Fruit fly (Drosophila melanogaster) whole organism, wandering third instar larva: Measurements from ENCODE around the gene MICAL-like.

Source experiments
- Abd-B ChIP-seq: fragments of >200 bp; optimal IDR thresholded peaks from 2 replicates; lab custom pipeline; 2017; ENCODE audit warnings: missing biosample characterization, missing genetic modification characterization
- CG32264 ChIP-seq: fragments of 200-800 bp; sonication (Bioruptor generic); optimal IDR thresholded peaks from 2 replicates; lab custom pipeline; 2016; ENCODE audit warnings: missing biosample characterization, missing genetic modification characterization
- CG9705 ChIP-seq: fragments of 200-800 bp; sonication (Bioruptor generic); optimal IDR thresholded peaks from 2 replicates; lab custom pipeline; 2018; ENCODE audit warnings: missing biosample characterization, mild to moderate bottlenecking, missing genetic modification characterization
- Dfd ChIP-seq: fragments of >200 bp; optimal IDR thresholded peaks from 2 replicates; lab custom pipeline; 2017; ENCODE audit warnings: missing biosample characterization, missing genetic modification characterization
- Dif ChIP-seq: fragments of 200-275, 200-300 bp; sonication (Bioruptor generic); optimal IDR thresholded peaks from 2 replicates; lab custom pipeline; 2018; ENCODE audit warnings: missing biosample characterization, missing genetic modification characterization; ENCODE audit not compliant: partially characterized antibody
- GATAd ChIP-seq: sonication (Bioruptor generic); optimal IDR thresholded peaks from 2 replicates; lab custom pipeline; 2016; ENCODE audit warnings: missing biosample characterization, missing genetic modification characterization
- HLH106 ChIP-seq: fragments of 200-800 bp; optimal IDR thresholded peaks from 3 replicates; lab custom pipeline; 2019; ENCODE audit warnings: missing biosample characterization, mild to moderate bottlenecking, missing genetic modification characterization, moderate library complexity
- Hnf4 ChIP-seq: fragments of 200-800 bp; sonication (Bioruptor generic); optimal IDR thresholded peaks from 2 replicates; lab custom pipeline; 2016; ENCODE audit warnings: missing biosample characterization, mild to moderate bottlenecking, missing genetic modification characterization
- Hr78 ChIP-seq: fragments of >200 bp; optimal IDR thresholded peaks from 2 replicates; lab custom pipeline; 2017; ENCODE audit warnings: missing biosample characterization, missing genetic modification characterization
- Hr83 ChIP-seq: fragments of 200-300 bp; sonication (Bioruptor generic); optimal IDR thresholded peaks from 2 replicates; lab custom pipeline; 2016; ENCODE audit warnings: missing biosample characterization, mild to moderate bottlenecking, missing genetic modification characterization, moderate library complexity; ENCODE audit not compliant: poor library complexity, severe bottlenecking
- Jra ChIP-seq: sonication (Bioruptor generic); optimal IDR thresholded peaks from 2 replicates; lab custom pipeline; 2016; ENCODE audit warnings: missing biosample characterization, missing genetic modification characterization
- Mio ChIP-seq: sonication (Bioruptor generic); optimal IDR thresholded peaks from 2 replicates; lab custom pipeline; 2016; ENCODE audit warnings: missing biosample characterization, missing genetic modification characterization
- Myc ChIP-seq: fragments of >200 bp; optimal IDR thresholded peaks from 2 replicates; lab custom pipeline; 2017
- N ChIP-seq: fragments of >200 bp; optimal IDR thresholded peaks from 2 replicates; lab custom pipeline; 2018; ENCODE audit warnings: missing biosample characterization, missing external identifiers, missing genetic modification characterization
- OdsH ChIP-seq: fragments of 200-800 bp; sonication (Bioruptor generic); optimal IDR thresholded peaks from 2 replicates; lab custom pipeline; 2016; ENCODE audit warnings: missing biosample characterization, mild to moderate bottlenecking, missing genetic modification characterization
- Rel ChIP-seq, 2 experiments: fragments of 200-800 bp; sonication (Bioruptor generic) in 1 of 2; optimal IDR thresholded peaks; 2 replicates in 1 of 2; 3 replicates in 1 of 2; lab custom pipeline; 2016 to 2019; ENCODE audit warnings: mild to moderate bottlenecking in 2 of 2, missing biosample characterization in 2 of 2, missing genetic modification characterization in 2 of 2, moderate library complexity in 1 of 2
- Sp1 ChIP-seq: fragments of 200-800 bp; sonication (Bioruptor generic); optimal IDR thresholded peaks from 3 replicates; lab custom pipeline; 2019; ENCODE audit warnings: missing biosample characterization, mild to moderate bottlenecking, missing genetic modification characterization, moderate library complexity
- br ChIP-seq: fragments of 200-800 bp; sonication (Bioruptor generic); optimal IDR thresholded peaks from 2 replicates; lab custom pipeline; 2016; ENCODE audit warnings: missing biosample characterization, missing genetic modification characterization
- brk ChIP-seq: fragments of 200-800 bp; sonication (Bioruptor generic); optimal IDR thresholded peaks from 2 replicates; lab custom pipeline; 2016; ENCODE audit warnings: missing biosample characterization, mild to moderate bottlenecking, missing genetic modification characterization
- dl ChIP-seq, 2 experiments: fragments of 175-275, 200-275 bp in 1 of 2; fragments of 200-275 bp in 1 of 2; sonication (Bioruptor generic); optimal IDR thresholded peaks; lab custom pipeline; 2018; ENCODE audit warnings: mild to moderate bottlenecking in 2 of 2, missing biosample characterization in 2 of 2, missing genetic modification characterization in 2 of 2, moderate library complexity in 2 of 2; ENCODE audit not compliant: partially characterized antibody in 2 of 2, insufficient read depth in 1 of 2
- dmrt93B ChIP-seq: fragments of 200-800 bp; sonication (Bioruptor generic); optimal IDR thresholded peaks from 2 replicates; lab custom pipeline; 2018; ENCODE audit warnings: missing biosample characterization, mild to moderate bottlenecking, missing genetic modification characterization
- dsf ChIP-seq: sonication (Bioruptor generic); optimal IDR thresholded peaks from 2 replicates; lab custom pipeline; 2016; ENCODE audit warnings: missing biosample characterization, missing genetic modification characterization, borderline replicate concordance
- ey ChIP-seq: fragments of 200-800 bp; sonication (Bioruptor generic); optimal IDR thresholded peaks from 2 replicates; lab custom pipeline; 2016; ENCODE audit warnings: missing biosample characterization, missing genetic modification characterization
- foxo ChIP-seq, 2 experiments: fragments of 200-800 bp; sonication (Bioruptor generic); optimal IDR thresholded peaks; 2 replicates in 1 of 2; 3 replicates in 1 of 2; lab custom pipeline; 2016 to 2017; ENCODE audit warnings: missing biosample characterization in 2 of 2, missing genetic modification characterization in 2 of 2
- fru ChIP-seq: fragments of 200-800 bp; sonication (Bioruptor generic); optimal IDR thresholded peaks from 3 replicates; lab custom pipeline; 2016; ENCODE audit warnings: missing biosample characterization, mild to moderate bottlenecking, missing genetic modification characterization
- h ChIP-seq: fragments of 200-800 bp; sonication (Bioruptor generic); optimal IDR thresholded peaks from 3 replicates; lab custom pipeline; 2016; ENCODE audit warnings: missing biosample characterization, mild to moderate bottlenecking, missing genetic modification characterization
- jim ChIP-seq: fragments of 175-275, 200-325 bp; sonication (Bioruptor generic); optimal IDR thresholded peaks from 2 replicates; lab custom pipeline; 2016; ENCODE audit warnings: missing biosample characterization, mild to moderate bottlenecking, missing genetic modification characterization
- lola ChIP-seq: fragments of >200 bp; optimal IDR thresholded peaks from 2 replicates; lab custom pipeline; 2017; ENCODE audit warnings: missing biosample characterization, missing genetic modification characterization
- pan ChIP-seq: fragments of >200 bp; optimal IDR thresholded peaks from 2 replicates; lab custom pipeline; 2017
- psq ChIP-seq: fragments of 200-800 bp; sonication (Bioruptor generic); optimal IDR thresholded peaks from 3 replicates; lab custom pipeline; 2017; ENCODE audit warnings: missing biosample characterization, mild to moderate bottlenecking, missing genetic modification characterization, moderate library complexity
- rgr ChIP-seq: fragments of 200-800 bp; sonication (Bioruptor generic); optimal IDR thresholded peaks from 3 replicates; lab custom pipeline; 2016; ENCODE audit warnings: missing biosample characterization, mild to moderate bottlenecking, missing genetic modification characterization
- sage ChIP-seq: fragments of 200-800 bp; sonication (Bioruptor generic); optimal IDR thresholded peaks from 2 replicates; lab custom pipeline; 2016; ENCODE audit warnings: missing biosample characterization, mild to moderate bottlenecking, missing genetic modification characterization
- sv ChIP-seq: fragments of 200-800 bp; sonication (Bioruptor generic); optimal IDR thresholded peaks from 3 replicates; lab custom pipeline; 2016; ENCODE audit warnings: missing biosample characterization, missing genetic modification characterization
- usp ChIP-seq: fragments of >200 bp; optimal IDR thresholded peaks from 2 replicates; lab custom pipeline; 2017; ENCODE audit warnings: missing biosample characterization, missing genetic modification characterization
- woc ChIP-seq: sonication (Bioruptor generic); optimal IDR thresholded peaks from 2 replicates; lab custom pipeline; 2016; ENCODE audit warnings: missing biosample characterization, mild to moderate bottlenecking, missing genetic modification characterization

MICAL-like gene

DNA sequence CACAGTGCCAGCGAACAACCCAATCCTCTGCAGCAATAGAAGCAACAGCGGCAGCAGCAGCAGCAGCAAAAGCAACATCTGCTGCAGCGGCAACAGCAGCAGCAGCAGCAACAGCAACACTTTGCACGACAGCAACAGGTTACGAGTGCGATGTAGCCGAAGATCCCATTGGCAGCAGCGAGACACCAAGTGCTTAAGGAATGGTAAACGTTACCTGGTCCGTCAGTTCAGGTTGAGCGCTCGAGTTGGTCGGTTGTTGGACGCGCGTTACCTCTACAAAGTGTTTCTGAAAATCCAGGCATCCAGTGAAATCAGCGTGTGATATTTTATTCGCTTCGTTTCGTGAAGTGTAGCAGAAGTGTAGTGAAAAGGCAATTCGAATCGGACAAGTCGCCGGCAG is 13.6 kb upstream of the MICAL-like start, which contains the start of gene CG17672 (continued):
- TF ChIP-seq sv (GFP tag; lab: Kevin White, UChicago) (no peak), dl (GFP tag; optimal IDR thresholded peaks at IDR 0.05; lab: Kevin White, UChicago; ENCODE audit: insufficient read depth in 1 of 2, partially characterized antibody in 2 of 2) (peak in 1 of 2 experiments; percentile 6)

DNA sequence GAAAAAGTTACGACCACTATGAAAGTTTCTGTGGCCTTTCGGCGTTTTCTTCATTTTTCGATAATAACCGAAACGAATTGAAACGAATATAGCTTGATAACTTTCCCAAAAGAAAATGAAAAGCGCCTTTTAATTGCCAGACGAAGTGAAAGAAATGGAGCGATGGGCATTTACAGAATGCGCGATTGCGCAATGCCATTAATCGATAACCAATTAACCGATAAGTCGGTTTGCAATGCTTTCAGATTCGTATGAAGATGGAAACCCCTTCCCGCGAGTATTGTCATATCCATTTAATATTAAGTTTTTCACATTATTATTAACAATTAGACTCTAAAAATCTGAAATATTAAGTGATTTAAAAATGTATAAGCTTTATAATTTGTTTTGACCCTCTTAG is 12.2 kb upstream of the MICAL-like start:
- TF ChIP-seq Hr83 (GFP tag; lab: Kevin White, UChicago) (no peak), rgr (GFP tag; lab: Kevin White, UChicago) (no peak), Jra (no peak), usp (no peak), psq (no peak), OdsH (no peak), Abd-B (GFP tag; lab: Kevin White, UChicago) (no peak), dl (GFP tag; optimal IDR thresholded peaks at IDR 0.05; lab: Kevin White, UChicago; ENCODE audit: insufficient read depth in 1 of 2, partially characterized antibody in 2 of 2) (no peak), brk (no peak), CG32264 (GFP tag; lab: Kevin White, UChicago) (no peak), dsf (no peak), jim (GFP tag; lab: Kevin White, UChicago) (no peak), N (GFP tag; lab: Kevin White, UChicago) (no peak), Hnf4 (no peak), lola (GFP tag; lab: Kevin White, UChicago) (no peak)

DNA sequence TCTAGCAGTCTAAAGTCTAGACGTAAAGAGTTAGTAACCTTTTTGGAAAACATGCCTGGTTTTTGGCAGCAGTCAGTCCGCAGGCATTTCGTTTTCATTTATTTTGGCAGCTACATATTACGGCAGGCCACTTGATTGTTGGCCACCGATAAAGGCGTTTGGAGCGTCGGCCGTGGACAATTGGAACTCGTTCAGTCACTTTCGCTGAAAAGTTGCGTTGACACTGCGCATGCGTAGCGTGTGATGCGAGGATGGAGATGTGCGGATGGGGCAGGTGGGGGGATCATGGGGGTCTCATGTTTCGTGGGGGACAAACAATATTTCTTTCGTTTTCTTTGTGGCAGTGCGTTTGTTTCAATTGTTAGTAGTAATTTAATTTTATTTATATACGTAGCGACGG is 11.7 kb upstream of the MICAL-like start:
- TF ChIP-seq CG9705 (GFP tag; lab: Kevin White, UChicago) (no peak), Jra (no peak), Dif (GFP tag; lab: Kevin White, UChicago) (no peak), ey (GFP tag; lab: Kevin White, UChicago) (no peak), rgr (GFP tag; lab: Kevin White, UChicago) (no peak), Hr83 (GFP tag; lab: Kevin White, UChicago) (no peak), foxo (GFP tag; optimal IDR thresholded peaks at IDR 0.05; lab: Kevin White, UChicago) (no peak), dsf (no peak), OdsH (no peak), Hnf4 (no peak), Abd-B (GFP tag; lab: Kevin White, UChicago) (no peak)

DNA sequence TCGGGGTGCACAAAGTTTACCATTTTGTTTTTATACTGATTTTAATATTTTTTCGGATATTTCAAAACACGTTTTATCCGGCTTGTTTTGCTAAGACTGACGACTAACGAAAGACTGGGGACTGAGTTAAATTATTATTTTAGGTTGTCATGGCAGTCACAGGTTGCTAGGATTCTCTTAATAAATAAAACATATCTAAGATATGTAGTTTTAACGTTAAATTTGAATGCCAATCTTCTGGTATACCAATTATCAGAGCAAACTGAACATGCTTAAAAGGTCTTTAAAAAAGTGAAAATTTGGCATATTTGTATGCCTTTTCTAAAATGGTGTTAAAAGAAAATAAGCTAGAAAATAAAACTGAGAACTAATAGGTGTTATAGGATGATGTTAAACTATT is 11.2 kb upstream of the MICAL-like start, which contains the start of gene Zmynd10:
TSS of gene Zmynd10 (minus strand) at position 101 of the 400 bp plus-strand sequence.
- TF ChIP-seq Dfd (GFP tag; lab: Kevin White, UChicago) (no peak), lola (GFP tag; lab: Kevin White, UChicago) (no peak), rgr (GFP tag; lab: Kevin White, UChicago) (no peak), Dif (GFP tag; lab: Kevin White, UChicago) (no peak), dsf (no peak), Rel (GFP tag; optimal IDR thresholded peaks at IDR 0.05; lab: Kevin White, UChicago) (no peak), Rel (tag; optimal IDR thresholded peaks at IDR 0.05; lab: Kevin White, UChicago) (no peak), Hr78 (GFP tag; lab: Kevin White, UChicago) (no peak)

DNA sequence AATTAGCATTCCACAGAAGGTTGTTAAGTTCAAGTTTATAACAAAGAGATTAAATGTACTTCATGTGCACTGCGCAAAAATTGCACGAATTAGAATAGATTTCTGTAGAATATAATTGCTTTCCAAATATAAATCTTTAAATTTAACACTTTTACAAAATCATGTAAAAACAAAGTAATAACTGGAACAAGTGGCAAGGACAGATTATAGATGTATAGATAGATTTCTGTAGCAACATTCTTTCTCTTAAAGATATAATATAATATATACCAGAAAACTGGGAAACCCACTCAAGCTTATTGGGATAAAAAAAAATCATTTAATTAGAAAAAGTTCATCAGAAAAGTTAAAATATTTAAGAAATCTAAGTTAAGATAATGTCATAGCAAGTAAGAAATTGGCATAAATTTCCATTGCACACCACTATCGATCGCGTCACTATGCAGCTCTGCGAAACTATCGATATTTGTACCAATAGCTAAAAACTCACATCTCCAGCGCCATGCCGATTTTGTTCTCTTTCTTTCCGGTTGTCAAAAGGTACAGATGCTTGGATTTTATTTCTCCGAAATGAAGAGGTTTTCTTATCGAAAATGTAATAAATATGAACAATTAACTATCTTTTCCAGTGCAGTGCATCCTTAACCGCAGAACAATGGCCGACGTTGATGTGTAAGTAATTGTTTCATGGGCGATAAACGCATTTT is 7.9 kb upstream of the MICAL-like start, which contains the start of gene RpS12:
TSS of gene RpS12 (plus strand) at position 499 of the 707 bp plus-strand sequence.
- peak; percentile 40 for TF ChIP-seq dsf
- no peak for TF ChIP-seq lola (GFP tag; lab: Kevin White, UChicago)
- TF ChIP-seq brk = peak; percentile 56
- no peak for TF ChIP-seq Dfd (GFP tag; lab: Kevin White, UChicago)
- TF ChIP-seq OdsH = no peak
- TF ChIP-seq fru (GFP tag; lab: Kevin White, UChicago) = peak; percentile 61
- TF ChIP-seq Rel (GFP tag; optimal IDR thresholded peaks at IDR 0.05; lab: Kevin White, UChicago) = no peak
- peak; percentile 39 for TF ChIP-seq Rel (tag; optimal IDR thresholded peaks at IDR 0.05; lab: Kevin White, UChicago)
- TF ChIP-seq N (GFP tag; lab: Kevin White, UChicago) = peak; percentile 87
- peak; percentile 81 for TF ChIP-seq dmrt93B (GFP tag; lab: Kevin White, UChicago)
- peak in 1 of 2 experiments; percentile 63 for TF ChIP-seq foxo (GFP tag; optimal IDR thresholded peaks at IDR 0.05; lab: Kevin White, UChicago)
- TF ChIP-seq Hr83 (GFP tag; lab: Kevin White, UChicago) = peak; percentile 96
- peak; percentile 56 for TF ChIP-seq psq
- TF ChIP-seq dl (GFP tag; optimal IDR thresholded peaks at IDR 0.05; lab: Kevin White, UChicago; ENCODE audit: insufficient read depth in 1 of 2, partially characterized antibody in 2 of 2) = no peak
- TF ChIP-seq Hr78 (GFP tag; lab: Kevin White, UChicago) = peak; percentile 18
- peak; percentile 27 for TF ChIP-seq ey (GFP tag; lab: Kevin White, UChicago)
- peak; percentile 50 for TF ChIP-seq HLH106
- no peak for TF ChIP-seq CG32264 (GFP tag; lab: Kevin White, UChicago)
- peak; percentile 58 for TF ChIP-seq h (GFP tag; lab: Kevin White, UChicago)
- peak; percentile 71 for TF ChIP-seq Hnf4
- peak; percentile 79 for TF ChIP-seq CG9705 (GFP tag; lab: Kevin White, UChicago)
- peak; percentile 78 for TF ChIP-seq Sp1 (GFP tag; lab: Kevin White, UChicago)
- peak; percentile 82 for TF ChIP-seq sv (GFP tag; lab: Kevin White, UChicago)
- TF ChIP-seq Abd-B (GFP tag; lab: Kevin White, UChicago) = no peak
- TF ChIP-seq sage (GFP tag; lab: Kevin White, UChicago) = peak; percentile 36
- TF ChIP-seq GATAd = no peak
- TF ChIP-seq Mio (GFP tag; lab: Kevin White, UChicago) = peak; percentile 57
- peak; percentile 79 for TF ChIP-seq rgr (GFP tag; lab: Kevin White, UChicago)
- TF ChIP-seq woc (GFP tag; lab: Kevin White, UChicago) = peak; percentile 61
- TF ChIP-seq Myc = peak; percentile 61
- peak; percentile 57 for TF ChIP-seq br
- no peak for TF ChIP-seq pan (lab: Kevin White, UChicago)
- peak; percentile 32 for TF ChIP-seq Dif (GFP tag; lab: Kevin White, UChicago)
